Fruit fly (Drosophila melanogaster) whole organism, embryonic: Measurements from ENCODE around the gene CG32625.
A peak's percentile ranks its signal among the peaks of the same experiment; 100 is the strongest.

Experiments used
- Ada2b ChIP-seq: fragments of 200-800 bp; sonication (Bioruptor generic); IDR thresholded peaks from 2 replicates; pipeline ENCODE4 v1.3.6; 2022; ENCODE audit warnings: missing biosample characterization, missing genetic modification characterization
- Aef1 ChIP-seq: fragments of 200-800 bp; sonication (Bioruptor generic); IDR thresholded peaks from 3 replicates; pipeline ENCODE4 v1.3.6; 2022; ENCODE audit warnings: missing biosample characterization, missing genetic modification characterization
- C15 ChIP-seq: fragments of 200-800 bp; sonication (Bioruptor generic); IDR thresholded peaks from 3 replicates; pipeline ENCODE4 v1.3.6; 2022; ENCODE audit warnings: missing biosample characterization, missing genetic modification characterization
- CG11456 ChIP-seq: fragments of 200-800 bp; sonication (Bioruptor generic); IDR thresholded peaks from 3 replicates; pipeline ENCODE4 v1.3.6; 2022; ENCODE audit warnings: missing biosample characterization, missing genetic modification characterization
- CG12299 ChIP-seq: fragments of 200-800 bp; sonication (Bioruptor generic); optimal IDR thresholded peaks from 2 replicates; lab custom pipeline; 2018; ENCODE audit warnings: missing biosample characterization, mild to moderate bottlenecking, missing genetic modification characterization
- CG12942 ChIP-seq: fragments of 200-800 bp; sonication (Bioruptor generic); optimal IDR thresholded peaks from 3 replicates; lab custom pipeline; 2016; ENCODE audit warnings: missing biosample characterization, missing genetic modification characterization
- CG14050 ChIP-seq: fragments of 200-800 bp; sonication (Bioruptor generic); IDR thresholded peaks from 3 replicates; pipeline ENCODE4 v1.3.6; 2022; ENCODE audit warnings: missing biosample characterization, missing genetic modification characterization
- CG16779 ChIP-seq: fragments of 200-800 bp; sonication (Bioruptor generic); IDR thresholded peaks from 2 replicates; pipeline ENCODE4 v1.3.6; 2022; ENCODE audit warnings: missing biosample characterization, missing genetic modification characterization
- CG17186 ChIP-seq: fragments of 200-800 bp; sonication (Bioruptor generic); optimal IDR thresholded peaks from 3 replicates; lab custom pipeline; 2017; ENCODE audit warnings: missing biosample characterization, missing genetic modification reagents, missing genetic modification characterization
- CG2120 ChIP-seq: fragments of 200-800 bp; sonication (Bioruptor generic); optimal IDR thresholded peaks from 3 replicates; lab custom pipeline; 2016; ENCODE audit warnings: missing biosample characterization, missing genetic modification characterization
- CG2712 ChIP-seq: fragments of 200-800 bp; optimal IDR thresholded peaks from 3 replicates; lab custom pipeline; 2019; ENCODE audit warnings: missing biosample characterization, mild to moderate bottlenecking, missing genetic modification characterization, moderate library complexity
- CG30403 ChIP-seq: fragments of 200-800 bp; sonication (Bioruptor generic); optimal IDR thresholded peaks from 3 replicates; lab custom pipeline; 2016; ENCODE audit warnings: missing biosample characterization, missing genetic modification characterization
- CG31388 ChIP-seq: fragments of 200-800 bp; sonication (Bioruptor generic); optimal IDR thresholded peaks from 2 replicates; lab custom pipeline; 2016; ENCODE audit warnings: missing biosample characterization, missing genetic modification characterization
- CG3163 ChIP-seq: fragments of 200-800 bp; sonication (Bioruptor generic); optimal IDR thresholded peaks from 3 replicates; lab custom pipeline; 2016; ENCODE audit warnings: missing biosample characterization, missing genetic modification characterization
- CG32532 ChIP-seq: fragments of 200-800 bp; sonication (Bioruptor generic); IDR thresholded peaks from 2 replicates; pipeline ENCODE4 v1.3.6; 2022; ENCODE audit warnings: missing biosample characterization, missing genetic modification characterization
- CG3407 ChIP-seq: fragments of 200-800 bp; sonication (Bioruptor generic); optimal IDR thresholded peaks from 2 replicates; lab custom pipeline; 2018; ENCODE audit warnings: missing biosample characterization, mild to moderate bottlenecking, missing genetic modification characterization
- CG3995 ChIP-seq: fragments of 200-800 bp; sonication (Bioruptor generic); optimal IDR thresholded peaks from 3 replicates; lab custom pipeline; 2016; ENCODE audit warnings: missing biosample characterization, missing genetic modification characterization
- CG7963 ChIP-seq: fragments of 200-800 bp; sonication (Bioruptor generic); IDR thresholded peaks from 3 replicates; pipeline ENCODE4 v1.3.6; 2022; ENCODE audit warnings: missing biosample characterization, missing genetic modification characterization; ENCODE audit not compliant: partially characterized antibody
- CG9215 ChIP-seq: fragments of 200-800 bp; sonication (Bioruptor generic); IDR thresholded peaks from 2 replicates; pipeline ENCODE4 v1.3.6; 2022; ENCODE audit warnings: missing biosample characterization, missing genetic modification characterization
- CTCF ChIP-seq: fragments of 200-800 bp; sonication (Bioruptor generic); optimal IDR thresholded peaks from 2 replicates; lab custom pipeline; 2017; ENCODE audit warnings: missing biosample characterization, mild to moderate bottlenecking, missing genetic modification characterization, moderate library complexity
- CoRest ChIP-seq: fragments of 200-800 bp; sonication (Bioruptor generic); optimal IDR thresholded peaks from 3 replicates; lab custom pipeline; 2018; ENCODE audit warnings: missing biosample characterization, mild to moderate bottlenecking, missing genetic modification characterization, moderate library complexity
- Dbx ChIP-seq: fragments of 200-800 bp; sonication (Bioruptor generic); IDR thresholded peaks from 3 replicates; pipeline ENCODE4 v1.3.6; 2022; ENCODE audit warnings: missing biosample characterization, missing genetic modification characterization
- Dref ChIP-seq: fragments of 200-800 bp; sonication (Bioruptor generic); IDR thresholded peaks from 2 replicates; pipeline ENCODE4 v1.3.6; 2022; ENCODE audit warnings: missing biosample characterization, missing genetic modification characterization
- HLH4C ChIP-seq: fragments of 200-800 bp; sonication (Bioruptor generic); IDR thresholded peaks from 3 replicates; pipeline ENCODE4 v1.3.6; 2022; ENCODE audit warnings: missing biosample characterization, missing genetic modification characterization; ENCODE audit not compliant: partially characterized antibody
- Hand ChIP-seq: fragments of 200-800 bp; sonication (Bioruptor generic); optimal IDR thresholded peaks from 2 replicates; lab custom pipeline; 2017; ENCODE audit warnings: mild to moderate bottlenecking, missing biosample characterization, missing genetic modification reagents, missing genetic modification characterization
- Hmr ChIP-seq: fragments of 200-800 bp; sonication (Bioruptor generic); optimal IDR thresholded peaks from 3 replicates; lab custom pipeline; 2017; ENCODE audit warnings: mild to moderate bottlenecking, missing biosample characterization, missing genetic modification reagents, missing genetic modification characterization
- Hsf ChIP-seq: fragments of 200-800 bp; sonication (Bioruptor generic); optimal IDR thresholded peaks from 3 replicates; lab custom pipeline; 2016; ENCODE audit warnings: missing biosample characterization, missing genetic modification characterization
- Jarid2 ChIP-seq: fragments of 200-800 bp; sonication (Bioruptor generic); optimal IDR thresholded peaks from 3 replicates; lab custom pipeline; 2017; ENCODE audit warnings: mild to moderate bottlenecking, missing biosample characterization, missing genetic modification reagents, missing genetic modification characterization
- Kr ChIP-seq: fragments of 200-800 bp; sonication (Bioruptor generic); optimal IDR thresholded peaks from 2 replicates; lab custom pipeline; 2017; ENCODE audit warnings: missing biosample characterization, mild to moderate bottlenecking, missing genetic modification characterization
- Mes4 ChIP-seq: fragments of 200-800 bp; sonication (Bioruptor generic); optimal IDR thresholded peaks from 2 replicates; lab custom pipeline; 2016; ENCODE audit warnings: missing biosample characterization, missing genetic modification characterization
- Ravus ChIP-seq: fragments of 200-800 bp; sonication (Bioruptor generic); IDR thresholded peaks from 2 replicates; pipeline ENCODE4 v1.3.6; 2022; ENCODE audit warnings: missing biosample characterization, missing genetic modification characterization
- Ssrp ChIP-seq: fragments of 200-800 bp; sonication (Bioruptor generic); optimal IDR thresholded peaks from 2 replicates; lab custom pipeline; 2018; ENCODE audit warnings: missing biosample characterization, mild to moderate bottlenecking, missing genetic modification characterization, moderate library complexity
- YL-1 ChIP-seq: fragments of 200-800 bp; sonication (Bioruptor generic); optimal IDR thresholded peaks from 3 replicates; lab custom pipeline; 2017; ENCODE audit warnings: missing biosample characterization, mild to moderate bottlenecking, missing genetic modification characterization
- ase ChIP-seq: fragments of 200-800 bp; sonication (Bioruptor generic); IDR thresholded peaks from 3 replicates; pipeline ENCODE4 v1.3.6; 2022; ENCODE audit warnings: missing biosample characterization, missing genetic modification characterization
- croc ChIP-seq: fragments of 200-800 bp; sonication (Bioruptor generic); conservative IDR thresholded peaks from 3 replicates; pipeline ENCODE4 v1.3.6; 2022; ENCODE audit warnings: missing biosample characterization, missing genetic modification characterization
- dimm ChIP-seq: fragments of 200-800 bp; sonication (Bioruptor generic); IDR thresholded peaks from 2 replicates; pipeline ENCODE4 v1.3.6; 2022; ENCODE audit warnings: missing biosample characterization, missing genetic modification characterization
- dpn ChIP-seq, 2 experiments: fragments of 200-800 bp; sonication (Bioruptor generic); optimal IDR thresholded peaks; 3 replicates each; lab custom pipeline; 2016; ENCODE audit warnings: missing biosample characterization in 2 of 2, missing genetic modification characterization in 2 of 2
- esg ChIP-seq: fragments of 200-800 bp; sonication (Bioruptor generic); conservative IDR thresholded peaks from 2 replicates; pipeline ENCODE4 v1.3.6; 2022; ENCODE audit warnings: missing biosample characterization, missing genetic modification characterization
- ewg ChIP-seq: fragments of 200-800 bp; sonication (Bioruptor generic); optimal IDR thresholded peaks from 3 replicates; lab custom pipeline; 2017; ENCODE audit warnings: mild to moderate bottlenecking, missing biosample characterization, missing genetic modification reagents, missing genetic modification characterization
- gro ChIP-seq: fragments of 200-800 bp; sonication (Bioruptor generic); optimal IDR thresholded peaks from 2 replicates; lab custom pipeline; 2016; ENCODE audit warnings: missing biosample characterization, missing genetic modification characterization
- her ChIP-seq: fragments of 200-800 bp; sonication (Bioruptor generic); optimal IDR thresholded peaks from 2 replicates; lab custom pipeline; 2016; ENCODE audit warnings: missing biosample characterization, missing genetic modification characterization
- knrl ChIP-seq: fragments of 200-800 bp; sonication (Bioruptor generic); IDR thresholded peaks from 3 replicates; pipeline ENCODE4 v1.3.6; 2022; ENCODE audit warnings: missing biosample characterization, missing genetic modification characterization; ENCODE audit not compliant: partially characterized antibody
- mld ChIP-seq: fragments of 200-800 bp; sonication (Bioruptor generic); IDR thresholded peaks from 3 replicates; pipeline ENCODE4 v1.3.6; 2022; ENCODE audit warnings: missing biosample characterization, missing genetic modification characterization; ENCODE audit not compliant: partially characterized antibody
- nau ChIP-seq: fragments of 200-800 bp; sonication (Bioruptor generic); optimal IDR thresholded peaks from 3 replicates; lab custom pipeline; 2017; ENCODE audit warnings: missing biosample characterization, mild to moderate bottlenecking, missing genetic modification characterization, missing genetic modification reagents
- pan ChIP-seq, 4 experiments: fragments of >200 bp in 3 of 4; fragments of 200-800 bp in 1 of 4; sonication (Bioruptor generic) in 1 of 4; optimal IDR thresholded peaks in 3 of 4; IDR thresholded peaks in 1 of 4; 2 replicates each; pipeline versions ENCODE4 v1.3.6 to Lab custom; 2017 to 2022; ENCODE audit warnings: missing biosample characterization in 2 of 4, missing genetic modification characterization in 2 of 4, mixed read lengths in 1 of 4
- pb ChIP-seq: fragments of 200-800 bp; sonication (Bioruptor generic); optimal IDR thresholded peaks from 3 replicates; lab custom pipeline; 2016; ENCODE audit warnings: missing biosample characterization, missing genetic modification characterization
- prd ChIP-seq, 3 experiments: fragments of >200 bp in 2 of 3; fragments of 200-800 bp in 1 of 3; sonication (Bioruptor generic) in 1 of 3; optimal IDR thresholded peaks in 2 of 3; IDR thresholded peaks in 1 of 3; 2 replicates in 2 of 3; 3 replicates in 1 of 3; pipeline versions ENCODE4 v1.3.6 to Lab custom; 2017 to 2022; ENCODE audit warnings: missing biosample characterization in 1 of 3, missing genetic modification characterization in 1 of 3
- scrt ChIP-seq: fragments of 200-800 bp; sonication (Bioruptor generic); optimal IDR thresholded peaks from 2 replicates; lab custom pipeline; 2018; ENCODE audit warnings: missing biosample characterization, mild to moderate bottlenecking, missing genetic modification characterization, moderate library complexity
- sqz ChIP-seq: fragments of 200-800 bp; sonication (Bioruptor generic); optimal IDR thresholded peaks from 3 replicates; lab custom pipeline; 2018; ENCODE audit warnings: missing biosample characterization, mild to moderate bottlenecking, missing genetic modification characterization
- tap ChIP-seq: fragments of 200-800 bp; optimal IDR thresholded peaks from 3 replicates; lab custom pipeline; 2019; ENCODE audit warnings: missing biosample characterization, mild to moderate bottlenecking, missing genetic modification characterization, moderate library complexity

Gene CG32625

DNA sequence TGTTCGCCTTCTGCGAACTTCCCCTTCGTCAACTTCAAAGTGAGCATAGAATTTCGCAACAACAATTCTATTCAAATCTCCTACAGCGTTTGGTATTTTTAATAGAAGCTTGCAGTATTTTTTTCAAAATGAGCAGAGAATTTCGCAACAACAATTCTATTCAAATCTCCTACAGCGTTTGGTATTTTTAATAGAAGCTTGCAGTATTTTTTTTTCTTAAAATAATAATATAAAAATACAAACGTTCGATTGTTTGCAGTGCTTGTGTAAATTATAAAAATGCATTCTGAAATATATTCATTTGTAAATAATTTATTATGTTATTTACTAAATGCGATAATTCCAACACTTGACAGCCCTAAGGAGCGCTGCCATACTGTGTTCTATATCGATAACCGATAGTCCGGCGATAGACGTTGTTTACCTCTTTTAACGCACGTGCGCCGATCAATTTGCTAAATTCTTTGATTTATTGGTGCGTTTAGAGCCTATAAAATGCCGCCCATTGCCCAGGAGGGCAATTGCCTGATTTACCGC is at the start of gene CG32625, which contains the start of gene Rtc1 (continued):
- TF ChIP-seq pan (optimal IDR thresholded peaks at IDR 0.05; lab: Kevin White, UChicago): no peak
- no peak for TF ChIP-seq pan (GFP tag; optimal IDR thresholded peaks at IDR 0.05 in 1 of 2, IDR thresholded peaks at IDR 0.05 in 1 of 2)
- TF ChIP-seq esg: no peak
- TF ChIP-seq Hsf (GFP tag; lab: Kevin White, UChicago): peak; percentile 28
- no peak for TF ChIP-seq mld (GFP tag; lab: Robert Waterston, UW)
- peak; percentile 10 for TF ChIP-seq ewg (GFP tag; lab: Kevin White, UChicago)
- no peak for TF ChIP-seq CG7963
- peak; percentile 64 for TF ChIP-seq Hmr (GFP tag; lab: Kevin White, UChicago)
- no peak for TF ChIP-seq nau (GFP tag; lab: Kevin White, UChicago)
- no peak for TF ChIP-seq CG31388 (GFP tag; lab: Kevin White, UChicago)
- no peak for TF ChIP-seq Jarid2 (GFP tag; lab: Kevin White, UChicago)
- no peak for TF ChIP-seq pb (GFP tag; lab: Kevin White, UChicago)
- peak; percentile 61 for TF ChIP-seq CG32532 (GFP tag; lab: Robert Waterston, UW)
- TF ChIP-seq Dref (GFP tag; lab: Robert Waterston, UW): peak; percentile 83
- TF ChIP-seq CG16779 (GFP tag; lab: Robert Waterston, UW): no peak
- TF ChIP-seq Mes4 (GFP tag; lab: Kevin White, UChicago): no peak
- TF ChIP-seq dimm (GFP tag; lab: Robert Waterston, UW): no peak
- 0 out of 3 replicates have a peak, but pooled peaks have one; percentile 21 for TF ChIP-seq CG14050 (GFP tag; lab: Robert Waterston, UW)
- TF ChIP-seq dpn (GFP tag; optimal IDR thresholded peaks at IDR 0.05; lab: Kevin White, UChicago): peak in 1 of 2 experiments; percentile 50
- peak; percentile 64 for TF ChIP-seq CG30403 (GFP tag; lab: Kevin White, UChicago)
- peak; percentile 67 for TF ChIP-seq CG2712 (tag; lab: Kevin White, UChicago)
- no peak for TF ChIP-seq CG17186 (GFP tag; lab: Kevin White, UChicago)
- no peak for TF ChIP-seq Ravus (GFP tag; lab: Robert Waterston, UW)
- peak; percentile 32; the same call in 2 of the 3 replicates for TF ChIP-seq knrl (GFP tag; lab: Robert Waterston, UW)
- TF ChIP-seq sqz (GFP tag; lab: Kevin White, UChicago): no peak
- TF ChIP-seq HLH4C (GFP tag; lab: Robert Waterston, UW): peak; percentile 70
- no peak for TF ChIP-seq CTCF (GFP tag; lab: Kevin White, UChicago)
- no peak for TF ChIP-seq her
- no peak for TF ChIP-seq croc (GFP tag; lab: Robert Waterston, UW)
- peak; percentile 68; the same call in 1 of the 3 replicates for TF ChIP-seq CG11456
- TF ChIP-seq CG3163 (GFP tag; lab: Kevin White, UChicago): no peak
- no peak for TF ChIP-seq prd (optimal IDR thresholded peaks at IDR 0.05; lab: Kevin White, UChicago)
- TF ChIP-seq prd (GFP tag; IDR thresholded peaks at IDR 0.05; lab: Robert Waterston, UW): peak; percentile 53; the same call in 2 of the 3 replicates
- peak; percentile 58 for TF ChIP-seq CG12299 (tag; lab: Kevin White, UChicago)
- TF ChIP-seq CG2120 (GFP tag; lab: Kevin White, UChicago): peak; percentile 42
- TF ChIP-seq CG3995 (GFP tag; lab: Kevin White, UChicago): no peak
- no peak for TF ChIP-seq C15 (GFP tag; lab: Robert Waterston, UW)
- peak; percentile 40 for TF ChIP-seq YL-1 (GFP tag; lab: Kevin White, UChicago)
- no peak for TF ChIP-seq scrt (GFP tag; lab: Kevin White, UChicago)
- no peak for TF ChIP-seq Kr (GFP tag; lab: Kevin White, UChicago)
- TF ChIP-seq ase (GFP tag; lab: Robert Waterston, UW): 0 out of 3 replicates have a peak, but pooled peaks have one; percentile 52
- TF ChIP-seq CG9215 (GFP tag; lab: Robert Waterston, UW): no peak
- no peak for TF ChIP-seq gro (GFP tag; lab: Kevin White, UChicago)
- peak; percentile 42; the same call in 1 of the 3 replicates for TF ChIP-seq Aef1
- no peak for TF ChIP-seq CG3407 (GFP tag; lab: Kevin White, UChicago)
- TF ChIP-seq CG12942 (GFP tag; lab: Kevin White, UChicago): no peak
- peak; percentile 42; the same call in 1 of the 3 replicates for TF ChIP-seq Dbx (GFP tag; lab: Robert Waterston, UW)
- TF ChIP-seq Ssrp: peak; percentile 20
- peak; percentile 19 for TF ChIP-seq Hand
- peak; percentile 53 for TF ChIP-seq Ada2b
- peak; percentile 60 for TF ChIP-seq CoRest (tag; lab: Kevin White, UChicago)
- TF ChIP-seq tap (tag; lab: Kevin White, UChicago): peak; percentile 37
